Fruit fly (Drosophila melanogaster): Measurements from ENCODE around the gene Polr2H.
A peak's percentile ranks its signal among the peaks of the same experiment; 100 is the strongest.

The Polr2H gene

DNA sequence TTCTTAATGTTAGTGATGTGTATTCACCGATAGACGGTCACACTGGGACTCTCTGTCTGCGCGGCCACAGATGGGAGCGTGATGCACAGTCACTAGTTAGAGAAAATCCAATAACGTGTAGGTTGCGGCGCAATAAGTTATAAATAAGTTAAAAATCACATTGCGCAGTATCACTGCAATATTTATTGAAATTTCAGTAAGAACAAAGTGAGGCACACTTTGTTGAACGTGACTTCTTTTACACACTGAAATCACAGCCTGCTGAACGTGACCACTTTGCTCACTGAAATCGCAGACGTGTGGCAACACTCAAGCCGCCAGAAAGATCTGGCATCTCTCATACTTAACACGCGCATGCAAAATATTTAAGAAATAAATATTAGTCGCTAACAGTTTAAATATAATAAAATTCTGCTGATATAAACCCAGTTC lies at the start of gene Polr2H, which contains the start of gene CG11247 (continued):
- TF ChIP-seq CG10267 (tag; optimal IDR thresholded peaks at IDR 0.05), result peak; percentile 88
- TF ChIP-seq Asciz (GFP tag; optimal IDR thresholded peaks at IDR 0.05), result no peak
- peak; percentile 83; the same call in 2 of the 3 replicates for TF ChIP-seq CG3726 (GFP tag; IDR thresholded peaks at IDR 0.05)
- TF ChIP-seq ash1 (GFP tag; optimal IDR thresholded peaks at IDR 0.05), result no peak
- TF ChIP-seq HmgD (GFP tag; optimal IDR thresholded peaks at IDR 0.05), result peak; percentile 94
- no peak for TF ChIP-seq CG31365 (tag; optimal IDR thresholded peaks at IDR 0.05)
- TF ChIP-seq CG5245 (GFP tag; optimal IDR thresholded peaks at IDR 0.05), result peak; percentile 81
- no peak for TF ChIP-seq corto (GFP tag; optimal IDR thresholded peaks at IDR 0.05)
- peak; percentile 95 for TF ChIP-seq CG9215 (GFP tag; IDR thresholded peaks at IDR 0.05)
- peak; percentile 93 for TF ChIP-seq CoRest (tag; optimal IDR thresholded peaks at IDR 0.05)
- peak; percentile 64 for TF ChIP-seq Spps (tag; optimal IDR thresholded peaks at IDR 0.05)
- peak; percentile 97 for TF ChIP-seq ind (GFP tag; optimal IDR thresholded peaks at IDR 0.05)
- TF ChIP-seq CG10431 (GFP tag; optimal IDR thresholded peaks at IDR 0.05), result peak; percentile 41
- TF ChIP-seq Blimp-1 (GFP tag; optimal IDR thresholded peaks at IDR 0.05), result peak; percentile 79
- TF ChIP-seq cas (GFP tag; IDR thresholded peaks at IDR 0.05), result peak; percentile 85; the same call in 1 of the 2 replicates
- peak; percentile 86 for TF ChIP-seq tio (GFP tag; optimal IDR thresholded peaks at IDR 0.05)
- no peak for TF ChIP-seq Stat92E (GFP tag; optimal IDR thresholded peaks at IDR 0.05)
- TF ChIP-seq CG10959 (GFP tag; IDR thresholded peaks at IDR 0.05), result peak; percentile 73
- TF ChIP-seq CG8281 (tag; optimal IDR thresholded peaks at IDR 0.05), result peak; percentile 44
- TF ChIP-seq CG32532 (GFP tag; IDR thresholded peaks at IDR 0.05), result peak; percentile 95
- TF ChIP-seq luna (GFP tag; optimal IDR thresholded peaks at IDR 0.05), result peak; percentile 84
- TF ChIP-seq Dref (GFP tag; IDR thresholded peaks at IDR 0.05), result peak; percentile 60
- peak; percentile 83 for TF ChIP-seq CG11723 (GFP tag; optimal IDR thresholded peaks at IDR 0.05)
- peak; percentile 90 for TF ChIP-seq Atf-2 (GFP tag; optimal IDR thresholded peaks at IDR 0.05)
- TF ChIP-seq CG33213 (GFP tag; optimal IDR thresholded peaks at IDR 0.05), result peak; percentile 90
- TF ChIP-seq ara (GFP tag; IDR thresholded peaks at IDR 0.05), result peak; percentile 88
- TF ChIP-seq CG15011 (GFP tag; optimal IDR thresholded peaks at IDR 0.05), result no peak
- peak; percentile 28 for TF ChIP-seq sqz (GFP tag; optimal IDR thresholded peaks at IDR 0.05)
- TF ChIP-seq CG17912 (GFP tag; optimal IDR thresholded peaks at IDR 0.05), result peak; percentile 49
- TF ChIP-seq knrl (GFP tag; IDR thresholded peaks at IDR 0.05; ENCODE audit: partially characterized antibody), result peak; percentile 90
- TF ChIP-seq chinmo (GFP tag; IDR thresholded peaks at IDR 0.05; ENCODE audit: partially characterized antibody), result no peak
- TF ChIP-seq pb (GFP tag; optimal IDR thresholded peaks at IDR 0.05), result peak; percentile 86
- peak; percentile 59 for TF ChIP-seq oc (tag; optimal IDR thresholded peaks at IDR 0.05)
- TF ChIP-seq h (optimal IDR thresholded peaks at IDR 0.05), result no peak
- TF ChIP-seq Dek (tag; optimal IDR thresholded peaks at IDR 0.05), result peak; percentile 77
- peak; percentile 79 for TF ChIP-seq Meics (GFP tag; optimal IDR thresholded peaks at IDR 0.05)
- TF ChIP-seq Nf-YA (GFP tag; IDR thresholded peaks at IDR 0.05), result peak; percentile 68
- peak; percentile 87 for TF ChIP-seq Bdp1 (GFP tag; optimal IDR thresholded peaks at IDR 0.05)
- TF ChIP-seq CG42726 (GFP tag; IDR thresholded peaks at IDR 0.05; ENCODE audit: partially characterized antibody), result peak; percentile 38; the same call in 1 of the 2 replicates
- TF ChIP-seq D19A (tag; optimal IDR thresholded peaks at IDR 0.05), result peak; percentile 58
- peak; percentile 97 for TF ChIP-seq HLH54F (GFP tag; optimal IDR thresholded peaks at IDR 0.05)
- peak; percentile 86 for TF ChIP-seq CG17802 (tag; optimal IDR thresholded peaks at IDR 0.05)
- TF ChIP-seq Oaz (GFP tag; IDR thresholded peaks at IDR 0.05), result peak; percentile 83
- peak; percentile 83 for TF ChIP-seq Lhr (GFP tag; optimal IDR thresholded peaks at IDR 0.05)
- no peak for TF ChIP-seq kni (GFP tag; optimal IDR thresholded peaks at IDR 0.05)
- peak; percentile 85 for TF ChIP-seq Atf6 (GFP tag; IDR thresholded peaks at IDR 0.05)
- TF ChIP-seq tll (GFP tag; optimal IDR thresholded peaks at IDR 0.05), result peak; percentile 41 to 98
- peak; percentile 90 for TF ChIP-seq Atf3 (GFP tag; optimal IDR thresholded peaks at IDR 0.05)
- peak; percentile 95 for TF ChIP-seq fu2 (GFP tag; optimal IDR thresholded peaks at IDR 0.05)
- peak; percentile 81 for TF ChIP-seq CG17612 (GFP tag; IDR thresholded peaks at IDR 0.05)

Data from whole organism, embryonic.